Worm (Caenorhabditis elegans) whole organism, L1 larva: Measurements from ENCODE around the gene cdc-25.2.

ENCODE experiments used
- ama-1 ChIP-seq: fragments of 150-350 bp; optimal IDR thresholded peaks from 2 replicates; lab custom pipeline; 2014
- ceh-63 ChIP-seq: fragments of 200-800 bp; sonication (Bioruptor generic); optimal IDR thresholded peaks from 2 replicates; lab custom pipeline; 2018; ENCODE audit warnings: mild to moderate bottlenecking, missing genetic modification characterization, missing compliant biosample characterization
- efl-1 ChIP-seq, 4 experiments: fragments of 150-350 bp; optimal IDR thresholded peaks in 3 of 4; peaks in 1 of 4; 1 replicate in 1 of 4; 2 replicates in 3 of 4; lab custom pipeline; 2014; ENCODE audit warnings: missing biosample characterization in 2 of 4, missing genetic modification characterization in 2 of 4, missing genetic modification reagents in 2 of 4
- nhr-11 ChIP-seq: fragments of 150-350 bp; optimal IDR thresholded peaks from 2 replicates; lab custom pipeline; 2014; ENCODE audit warnings: missing biosample characterization, missing genetic modification characterization
- nhr-28 ChIP-seq: fragments of 150-350 bp; optimal IDR thresholded peaks from 2 replicates; lab custom pipeline; 2014; ENCODE audit warnings: missing biosample characterization, missing genetic modification characterization
- nhr-76 ChIP-seq: sonication (generic microtip); optimal IDR thresholded peaks from 2 replicates; lab custom pipeline; 2017; ENCODE audit warnings: missing biosample characterization, missing genetic modification characterization
- skn-1 ChIP-seq: fragments of 150-350 bp; optimal IDR thresholded peaks from 2 replicates; lab custom pipeline; 2014; ENCODE audit warnings: missing biosample characterization, missing genetic modification characterization
- tbx-2 ChIP-seq: sonication (generic microtip); optimal IDR thresholded peaks from 2 replicates; lab custom pipeline; 2016; ENCODE audit warnings: missing genetic modification characterization, missing compliant biosample characterization
- unc-30 ChIP-seq: sonication (generic microtip); optimal IDR thresholded peaks from 2 replicates; lab custom pipeline; 2017; ENCODE audit warnings: missing biosample characterization, missing genetic modification characterization
- zag-1 ChIP-seq: fragments of 150-350 bp; optimal IDR thresholded peaks from 2 replicates; lab custom pipeline; 2014; ENCODE audit warnings: missing biosample characterization, missing genetic modification characterization

- TF ChIP-seq nhr-11, result no peak
- TF ChIP-seq zag-1 (tag; lab: Kevin White, UChicago), result no peak
- TF ChIP-seq unc-30 (tag; lab: Kevin White, UChicago), result no peak
- no peak for TF ChIP-seq nhr-76 (tag; lab: Kevin White, UChicago)
- no peak for TF ChIP-seq ceh-63 (GFP tag; lab: Kevin White, UChicago)
- no peak for TF ChIP-seq tbx-2 (tag; lab: Kevin White, UChicago)
- TF ChIP-seq ama-1 (lab: Kevin White, UChicago), result no peak
- TF ChIP-seq nhr-28 (tag; lab: Kevin White, UChicago), result no peak
- TF ChIP-seq efl-1 (optimal IDR thresholded peaks at IDR 0.05; lab: Kevin White, UChicago), result no peak
- no peak for TF ChIP-seq efl-1 (GFP tag; optimal IDR thresholded peaks at IDR 0.05 in 1 of 2; lab: Kevin White, UChicago)
- TF ChIP-seq skn-1, result no peak
Observed at ce11 chrV:1623429-1623828, 56.6 kb downstream of the cdc-25.2 start.
